Fruit fly (Drosophila melanogaster) whole organism, embryonic: Measurements from ENCODE around the gene Tpr2.

ENCODE experiments used
- B-H1 ChIP-seq: fragments of 200-800 bp; sonication (Bioruptor generic); IDR thresholded peaks from 3 replicates; pipeline ENCODE4 v1.3.6; 2022; ENCODE audit warnings: missing biosample characterization, missing genetic modification characterization
- C15 ChIP-seq: fragments of 200-800 bp; sonication (Bioruptor generic); IDR thresholded peaks from 3 replicates; pipeline ENCODE4 v1.3.6; 2022; ENCODE audit warnings: missing biosample characterization, missing genetic modification characterization
- CG11456 ChIP-seq: fragments of 200-800 bp; sonication (Bioruptor generic); IDR thresholded peaks from 3 replicates; pipeline ENCODE4 v1.3.6; 2022; ENCODE audit warnings: missing biosample characterization, missing genetic modification characterization
- CG12104 ChIP-seq: fragments of 200-800 bp; sonication (Bioruptor generic); optimal IDR thresholded peaks from 3 replicates; lab custom pipeline; 2016; ENCODE audit warnings: missing biosample characterization, missing genetic modification characterization
- CG12744 ChIP-seq: fragments of 200-800 bp; sonication (Bioruptor generic); optimal IDR thresholded peaks from 2 replicates; lab custom pipeline; 2016; ENCODE audit warnings: missing biosample characterization, missing genetic modification characterization
- CG13296 ChIP-seq: fragments of 200-800 bp; sonication (Bioruptor generic); optimal IDR thresholded peaks from 3 replicates; lab custom pipeline; 2018; ENCODE audit warnings: missing biosample characterization, mild to moderate bottlenecking, missing genetic modification characterization
- CG13424 ChIP-seq: fragments of 200-800 bp; sonication (Bioruptor generic); optimal IDR thresholded peaks from 2 replicates; lab custom pipeline; 2019; ENCODE audit warnings: missing biosample characterization, mild to moderate bottlenecking, missing genetic modification characterization, moderate library complexity
- CG18599 ChIP-seq: fragments of 200-800 bp; sonication (Bioruptor generic); optimal IDR thresholded peaks from 3 replicates; lab custom pipeline; 2017; ENCODE audit warnings: missing biosample characterization, missing genetic modification characterization, mild to moderate bottlenecking, moderate library complexity, missing genetic modification reagents
- CG3065 ChIP-seq: fragments of 200-800 bp; sonication (Bioruptor generic); optimal IDR thresholded peaks from 2 replicates; lab custom pipeline; 2016; ENCODE audit warnings: missing biosample characterization, missing genetic modification characterization
- CG31441 ChIP-seq: fragments of 200-800 bp; sonication (Bioruptor generic); IDR thresholded peaks from 2 replicates; pipeline ENCODE4 v1.3.6; 2022; ENCODE audit warnings: missing biosample characterization, missing genetic modification characterization
- CG34376 ChIP-seq: fragments of 200-800 bp; sonication (Bioruptor generic); optimal IDR thresholded peaks from 2 replicates; lab custom pipeline; 2018; ENCODE audit warnings: missing biosample characterization, mild to moderate bottlenecking, missing genetic modification characterization
- CG3838 ChIP-seq: fragments of 200-800 bp; sonication (Bioruptor generic); optimal IDR thresholded peaks from 3 replicates; lab custom pipeline; 2016; ENCODE audit warnings: missing biosample characterization, missing genetic modification characterization
- CG4282 ChIP-seq: fragments of 200-800 bp; sonication (Bioruptor generic); optimal IDR thresholded peaks from 2 replicates; lab custom pipeline; 2016; ENCODE audit warnings: missing biosample characterization, missing genetic modification characterization
- CG4360 ChIP-seq: fragments of 200-800 bp; sonication (Bioruptor generic); IDR thresholded peaks from 2 replicates; pipeline ENCODE4 v1.3.6; 2022; ENCODE audit warnings: missing biosample characterization, missing genetic modification characterization
- CG5180 ChIP-seq: fragments of 200-800 bp; sonication (Bioruptor generic); optimal IDR thresholded peaks from 3 replicates; lab custom pipeline; 2017; ENCODE audit warnings: missing biosample characterization, missing genetic modification characterization, mild to moderate bottlenecking, moderate library complexity, missing genetic modification reagents
- CG6683 ChIP-seq: fragments of 200-800 bp; sonication (Bioruptor generic); optimal IDR thresholded peaks from 2 replicates; lab custom pipeline; 2017; ENCODE audit warnings: missing biosample characterization, mild to moderate bottlenecking, missing genetic modification characterization, missing genetic modification reagents
- CG6854 ChIP-seq: fragments of 200-800 bp; sonication (Bioruptor generic); optimal IDR thresholded peaks from 3 replicates; lab custom pipeline; 2017; ENCODE audit warnings: missing biosample characterization, mild to moderate bottlenecking, missing genetic modification characterization
- CG8359 ChIP-seq: fragments of 200-800 bp; sonication (Bioruptor generic); optimal IDR thresholded peaks from 2 replicates; lab custom pipeline; 2017; ENCODE audit warnings: missing biosample characterization, mild to moderate bottlenecking, missing genetic modification characterization, borderline replicate concordance
- CG9215 ChIP-seq: fragments of 200-800 bp; sonication (Bioruptor generic); IDR thresholded peaks from 2 replicates; pipeline ENCODE4 v1.3.6; 2022; ENCODE audit warnings: missing biosample characterization, missing genetic modification characterization
- CG9727 ChIP-seq: fragments of 200-800 bp; sonication (Bioruptor generic); optimal IDR thresholded peaks from 3 replicates; lab custom pipeline; 2017; ENCODE audit warnings: missing biosample characterization, mild to moderate bottlenecking, missing genetic modification characterization
- Dip3 ChIP-seq: fragments of 200-800 bp; sonication (Bioruptor generic); optimal IDR thresholded peaks from 3 replicates; lab custom pipeline; 2016; ENCODE audit warnings: missing biosample characterization, missing genetic modification characterization
- GATAe ChIP-seq: fragments of 200-800 bp; sonication (Bioruptor generic); conservative IDR thresholded peaks from 2 replicates; pipeline ENCODE4 v1.3.6; 2022; ENCODE audit warnings: missing biosample characterization, missing genetic modification characterization
- Hr39 ChIP-seq: fragments of >200 bp; optimal IDR thresholded peaks from 2 replicates; lab custom pipeline; 2017
- Neu2 ChIP-seq: fragments of 200-800 bp; sonication (Bioruptor generic); optimal IDR thresholded peaks from 3 replicates; lab custom pipeline; 2016; ENCODE audit warnings: missing biosample characterization, missing genetic modification characterization, borderline replicate concordance
- Sox102F ChIP-seq: fragments of 200-800 bp; sonication (Bioruptor generic); optimal IDR thresholded peaks from 2 replicates; lab custom pipeline; 2018; ENCODE audit warnings: missing biosample characterization, mild to moderate bottlenecking, missing genetic modification characterization, moderate library complexity
- al ChIP-seq: fragments of 200-800 bp; sonication (Bioruptor generic); IDR thresholded peaks from 2 replicates; pipeline ENCODE4 v1.3.6; 2022; ENCODE audit warnings: missing biosample characterization, missing genetic modification characterization
- ap ChIP-seq: fragments of 200-800 bp; sonication (Bioruptor generic); IDR thresholded peaks from 2 replicates; pipeline ENCODE4 v1.3.6; 2022; ENCODE audit warnings: missing biosample characterization, missing genetic modification characterization
- bcd ChIP-seq: fragments of 200-800 bp; sonication (Bioruptor generic); optimal IDR thresholded peaks from 2 replicates; lab custom pipeline; 2017; ENCODE audit warnings: missing biosample characterization, mild to moderate bottlenecking, missing genetic modification characterization
- bsh ChIP-seq, 2 experiments: fragments of 200-800 bp; sonication (Bioruptor generic); optimal IDR thresholded peaks; 2 replicates each; lab custom pipeline; 2017 to 2018; ENCODE audit warnings: mild to moderate bottlenecking in 2 of 2, missing biosample characterization in 2 of 2, missing genetic modification characterization in 2 of 2, moderate library complexity in 1 of 2
- croc ChIP-seq: fragments of 200-800 bp; sonication (Bioruptor generic); conservative IDR thresholded peaks from 3 replicates; pipeline ENCODE4 v1.3.6; 2022; ENCODE audit warnings: missing biosample characterization, missing genetic modification characterization
- dati ChIP-seq: fragments of 200-800 bp; sonication (Bioruptor generic); IDR thresholded peaks from 2 replicates; pipeline ENCODE4 v1.3.6; 2022; ENCODE audit warnings: missing biosample characterization, missing genetic modification characterization
- fd64A ChIP-seq: fragments of 200-800 bp; sonication (Bioruptor generic); optimal IDR thresholded peaks from 3 replicates; lab custom pipeline; 2018; ENCODE audit warnings: missing biosample characterization, mild to moderate bottlenecking, missing genetic modification characterization
- fd96Cb ChIP-seq: fragments of 200-800 bp; sonication (Bioruptor generic); optimal IDR thresholded peaks from 2 replicates; lab custom pipeline; 2018; ENCODE audit warnings: missing biosample characterization, mild to moderate bottlenecking, missing genetic modification characterization, moderate library complexity
- ham ChIP-seq: fragments of 200-800 bp; sonication (Bioruptor generic); IDR thresholded peaks from 2 replicates; pipeline ENCODE4 v1.3.6; 2022; ENCODE audit warnings: missing biosample characterization, missing genetic modification characterization
- kah ChIP-seq: fragments of 200-800 bp; sonication (Bioruptor generic); optimal IDR thresholded peaks from 2 replicates; lab custom pipeline; 2018; ENCODE audit warnings: missing biosample characterization, mild to moderate bottlenecking, missing genetic modification characterization
- lmd ChIP-seq: fragments of 200-800 bp; sonication (Bioruptor generic); IDR thresholded peaks from 2 replicates; pipeline ENCODE4 v1.3.6; 2022; ENCODE audit warnings: missing biosample characterization, missing genetic modification characterization
- maf-S ChIP-seq: fragments of 200-800 bp; sonication (Bioruptor generic); optimal IDR thresholded peaks from 2 replicates; lab custom pipeline; 2016; ENCODE audit warnings: missing biosample characterization, missing genetic modification characterization
- mam ChIP-seq: fragments of 200-800 bp; sonication (Bioruptor generic); optimal IDR thresholded peaks from 3 replicates; lab custom pipeline; 2016; ENCODE audit warnings: missing biosample characterization, missing genetic modification characterization
- pho ChIP-seq: fragments of 200-800 bp; sonication (Bioruptor generic); optimal IDR thresholded peaks from 2 replicates; lab custom pipeline; 2016; ENCODE audit warnings: missing biosample characterization, missing genetic modification characterization
- pum ChIP-seq: fragments of 200-800 bp; sonication (Bioruptor generic); optimal IDR thresholded peaks from 2 replicates; lab custom pipeline; 2016; ENCODE audit warnings: missing biosample characterization, missing genetic modification characterization
- row ChIP-seq: fragments of 200-800 bp; sonication (Bioruptor generic); IDR thresholded peaks from 3 replicates; pipeline ENCODE4 v1.3.6; 2022; ENCODE audit warnings: missing biosample characterization, missing genetic modification characterization
- sc ChIP-seq, 3 experiments: fragments of >200 bp in 2 of 3; fragments of 200-800 bp in 1 of 3; sonication (Bioruptor generic) in 1 of 3; optimal IDR thresholded peaks; 2 replicates in 2 of 3; 3 replicates in 1 of 3; lab custom pipeline; 2017; ENCODE audit warnings: mild to moderate bottlenecking in 1 of 3, missing biosample characterization in 1 of 3, missing genetic modification characterization in 1 of 3, missing genetic modification reagents in 1 of 3
- sd ChIP-seq: fragments of 200-800 bp; sonication (Bioruptor generic); optimal IDR thresholded peaks from 3 replicates; lab custom pipeline; 2018; ENCODE audit warnings: missing biosample characterization, mild to moderate bottlenecking, missing genetic modification characterization, moderate library complexity
- slp2 ChIP-seq: fragments of 200-800 bp; sonication (Bioruptor generic); optimal IDR thresholded peaks from 2 replicates; lab custom pipeline; 2016; ENCODE audit warnings: missing biosample characterization, missing genetic modification characterization
- sna ChIP-seq: fragments of 200-800 bp; sonication (Bioruptor generic); IDR thresholded peaks from 2 replicates; pipeline ENCODE4 v1.3.6; 2022; ENCODE audit warnings: missing biosample characterization, missing genetic modification characterization; ENCODE audit not compliant: partially characterized antibody
- stwl ChIP-seq: fragments of 200-800 bp; sonication (Bioruptor generic); optimal IDR thresholded peaks from 3 replicates; lab custom pipeline; 2018; ENCODE audit warnings: missing biosample characterization, mild to moderate bottlenecking, missing genetic modification characterization, moderate library complexity
- tin ChIP-seq: fragments of 200-800 bp; sonication (Bioruptor generic); optimal IDR thresholded peaks from 3 replicates; lab custom pipeline; 2016; ENCODE audit warnings: missing biosample characterization, missing genetic modification characterization
- tup ChIP-seq: fragments of 200-800 bp; sonication (Bioruptor generic); optimal IDR thresholded peaks from 2 replicates; lab custom pipeline; 2016; ENCODE audit warnings: missing biosample characterization, mild to moderate bottlenecking, missing genetic modification characterization, moderate library complexity
- wdn ChIP-seq: fragments of 200-800 bp; sonication (Bioruptor generic); IDR thresholded peaks from 2 replicates; pipeline ENCODE4 v1.3.6; 2022; ENCODE audit warnings: missing biosample characterization, missing genetic modification characterization
- yki ChIP-seq: fragments of >200 bp; optimal IDR thresholded peaks from 3 replicates; lab custom pipeline; 2018
- z ChIP-seq: fragments of 200-800 bp; sonication (Bioruptor generic); IDR thresholded peaks from 3 replicates; pipeline ENCODE4 v1.3.6; 2022; ENCODE audit warnings: missing biosample characterization, missing genetic modification characterization

The Tpr2 gene

DNA sequence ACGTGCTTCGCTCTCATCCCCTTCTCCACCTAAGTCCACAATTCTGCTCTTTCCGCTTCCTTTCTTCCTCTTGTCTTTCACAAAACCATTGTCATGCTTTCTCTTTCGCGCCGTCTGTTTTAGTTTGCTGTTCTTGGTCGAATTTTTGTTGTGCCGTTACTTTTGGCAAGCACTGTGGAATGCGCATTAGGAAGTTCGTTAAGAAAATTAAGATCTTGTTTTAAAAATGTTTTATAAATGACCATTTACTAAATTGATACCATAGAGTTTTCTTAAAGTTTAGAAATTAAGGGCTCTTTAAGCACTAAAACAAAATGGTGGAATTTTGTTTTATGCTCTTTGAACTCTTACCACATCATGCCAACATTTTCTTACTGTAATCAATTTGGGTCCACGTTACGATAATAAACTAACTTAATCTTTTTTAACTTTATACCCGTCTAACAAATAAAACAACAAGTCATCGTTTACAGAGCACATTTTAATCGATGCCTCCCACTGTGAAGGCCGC is 43.8 kb downstream of the Tpr2 start (continued):
- TF ChIP-seq CG8359 (GFP tag; lab: Kevin White, UChicago): no peak
- TF ChIP-seq maf-S (GFP tag; lab: Kevin White, UChicago): peak; percentile 59
- TF ChIP-seq z (GFP tag; lab: Robert Waterston, UW): no peak
- TF ChIP-seq tin (GFP tag; lab: Kevin White, UChicago): peak; percentile 34
- peak; percentile 88 for TF ChIP-seq pho (GFP tag; lab: Kevin White, UChicago)
- peak; percentile 59 for TF ChIP-seq slp2
- no peak for TF ChIP-seq GATAe (GFP tag; lab: Robert Waterston, UW)
- no peak for TF ChIP-seq stwl
- TF ChIP-seq CG9727 (GFP tag; lab: Kevin White, UChicago): peak; percentile 47
- TF ChIP-seq bsh (GFP tag; optimal IDR thresholded peaks at IDR 0.05; lab: Kevin White, UChicago): peak in 1 of 2 experiments; percentile 52
- peak; percentile 83 for TF ChIP-seq Sox102F (GFP tag; lab: Kevin White, UChicago)
- peak; percentile 67 for TF ChIP-seq CG9215 (GFP tag; lab: Robert Waterston, UW)
- peak; percentile 78 for TF ChIP-seq lmd (GFP tag; lab: Robert Waterston, UW)
- TF ChIP-seq sna: no peak
- no peak for TF ChIP-seq wdn (GFP tag; lab: Robert Waterston, UW)
- peak; percentile 65 for TF ChIP-seq CG3838 (GFP tag; lab: Kevin White, UChicago)
- TF ChIP-seq al: peak; percentile 71
- TF ChIP-seq C15: no peak
- TF ChIP-seq sd (tag; lab: Kevin White, UChicago): peak; percentile 71
- peak; percentile 84 for TF ChIP-seq Dip3 (GFP tag; lab: Kevin White, UChicago)
- TF ChIP-seq ham (GFP tag; lab: Robert Waterston, UW): no peak
- TF ChIP-seq pum: peak; percentile 49
- peak; percentile 76 for TF ChIP-seq bcd (GFP tag; lab: Kevin White, UChicago)
- TF ChIP-seq CG31441: no peak; the same call in 1 of the 2 replicates
- peak; percentile 81 for TF ChIP-seq CG6854
- no peak for TF ChIP-seq Neu2 (GFP tag; lab: Kevin White, UChicago)
- TF ChIP-seq CG4282: peak; percentile 36
- peak; percentile 25 for TF ChIP-seq tup (GFP tag; lab: Kevin White, UChicago)
- peak; percentile 86 for TF ChIP-seq mam (GFP tag; lab: Kevin White, UChicago)
- TF ChIP-seq row (GFP tag; lab: Robert Waterston, UW): peak; percentile 57
- no peak for TF ChIP-seq CG3065 (GFP tag; lab: Kevin White, UChicago)
- TF ChIP-seq sc (optimal IDR thresholded peaks at IDR 0.05; lab: Kevin White, UChicago): no peak
- TF ChIP-seq sc (GFP tag; optimal IDR thresholded peaks at IDR 0.05; lab: Kevin White, UChicago): peak; percentile 28
- TF ChIP-seq yki (lab: Kevin White, UChicago): no peak
- peak; percentile 79 for TF ChIP-seq CG13424 (tag; lab: Kevin White, UChicago)
- peak; percentile 19 for TF ChIP-seq CG6683
- TF ChIP-seq CG11456 (GFP tag; lab: Robert Waterston, UW): no peak
- TF ChIP-seq croc (GFP tag; lab: Robert Waterston, UW): peak; percentile 31; the same call in 1 of the 3 replicates
- TF ChIP-seq CG18599: peak; percentile 89
- TF ChIP-seq CG13296 (GFP tag; lab: Kevin White, UChicago): peak; percentile 59
- TF ChIP-seq Hr39 (lab: Kevin White, UChicago): no peak
- TF ChIP-seq ap (GFP tag; lab: Robert Waterston, UW): no peak
- peak; percentile 1; the same call in 1 of the 2 replicates for TF ChIP-seq CG4360 (GFP tag; lab: Robert Waterston, UW)
- TF ChIP-seq CG12104 (GFP tag; lab: Kevin White, UChicago): peak; percentile 45
- peak; percentile 33; the same call in 1 of the 2 replicates for TF ChIP-seq dati
- peak; percentile 22; the same call in 1 of the 3 replicates for TF ChIP-seq B-H1 (GFP tag; lab: Robert Waterston, UW)
- TF ChIP-seq fd64A (GFP tag; lab: Kevin White, UChicago): no peak
- peak; percentile 61 for TF ChIP-seq CG34376 (GFP tag; lab: Kevin White, UChicago)
- TF ChIP-seq CG5180 (GFP tag; lab: Kevin White, UChicago): no peak
- peak; percentile 72 for TF ChIP-seq fd96Cb (tag; lab: Kevin White, UChicago)
- peak; percentile 55 for TF ChIP-seq CG12744
- TF ChIP-seq kah: no peak
